Worm (Caenorhabditis elegans) whole organism, late embryonic: ENCODE results near the gene srt-12.
"Not testable (repeated sequence)": the region's sequence is repeated elsewhere in the genome, so short reads cannot be mapped to it uniquely, and the experiment has no call there.

Source experiments
- C38D4.7 ChIP-seq: fragments of 200-800 bp; sonication (Bioruptor generic); optimal IDR thresholded peaks from 2 replicates; lab custom pipeline; 2018; ENCODE audit warnings: mild to moderate bottlenecking, missing genetic modification characterization, moderate library complexity, missing compliant biosample characterization
- K09A11.1 ChIP-seq: sonication (generic microtip); optimal IDR thresholded peaks from 2 replicates; lab custom pipeline; 2017; ENCODE audit warnings: antibody characterized with exemption, mild to moderate bottlenecking, missing genetic modification characterization, missing compliant biosample characterization; ENCODE audit not compliant: insufficient read depth
- Y22D7AL.16 ChIP-seq: sonication (generic microtip); optimal IDR thresholded peaks from 2 replicates; lab custom pipeline; 2016; ENCODE audit warnings: missing genetic modification characterization, missing compliant biosample characterization
- ahr-1 ChIP-seq: sonication (generic microtip); optimal IDR thresholded peaks from 2 replicates; lab custom pipeline; 2016; ENCODE audit warnings: missing genetic modification characterization, missing compliant biosample characterization
- ama-1 ChIP-seq: fragments of 150-350 bp; optimal IDR thresholded peaks from 2 replicates; lab custom pipeline; 2014
- ceh-14 ChIP-seq: sonication (generic microtip); optimal IDR thresholded peaks from 2 replicates; lab custom pipeline; 2016; ENCODE audit warnings: missing genotype, missing genetic modification characterization, missing compliant biosample characterization
- ceh-19 ChIP-seq: fragments of 200-800 bp; sonication (Bioruptor generic); optimal IDR thresholded peaks from 2 replicates; lab custom pipeline; 2018; ENCODE audit warnings: mild to moderate bottlenecking, missing genetic modification characterization, missing compliant biosample characterization
- ceh-2 ChIP-seq: sonication (generic microtip); optimal IDR thresholded peaks from 2 replicates; lab custom pipeline; 2016; ENCODE audit warnings: missing genotype, missing genetic modification characterization, missing compliant biosample characterization
- ceh-24 ChIP-seq: sonication (generic microtip); optimal IDR thresholded peaks from 2 replicates; lab custom pipeline; 2016; ENCODE audit warnings: mild to moderate bottlenecking, missing genetic modification characterization, missing compliant biosample characterization
- ceh-34 ChIP-seq: sonication (generic microtip); optimal IDR thresholded peaks from 2 replicates; lab custom pipeline; 2016; ENCODE audit warnings: mild to moderate bottlenecking, missing genetic modification characterization, missing compliant biosample characterization
- ceh-6 ChIP-seq: fragments of 200-800 bp; sonication (Bioruptor generic); optimal IDR thresholded peaks from 2 replicates; lab custom pipeline; 2018; ENCODE audit warnings: mild to moderate bottlenecking, missing genetic modification characterization, missing compliant biosample characterization
- che-1 ChIP-seq: sonication (generic microtip); optimal IDR thresholded peaks from 2 replicates; lab custom pipeline; 2016; ENCODE audit warnings: mild to moderate bottlenecking, missing genetic modification characterization, missing compliant biosample characterization
- dmd-4 ChIP-seq: sonication (generic microtip); optimal IDR thresholded peaks from 2 replicates; lab custom pipeline; 2016; ENCODE audit warnings: borderline replicate concordance, missing genetic modification characterization, missing compliant biosample characterization
- dve-1 ChIP-seq: sonication (generic microtip); optimal IDR thresholded peaks from 2 replicates; lab custom pipeline; 2017; ENCODE audit warnings: antibody characterized with exemption, mild to moderate bottlenecking, missing genetic modification characterization, missing compliant biosample characterization
- eyg-1 ChIP-seq: sonication (generic microtip); optimal IDR thresholded peaks from 2 replicates; lab custom pipeline; 2016; ENCODE audit warnings: missing genotype, missing genetic modification characterization, missing compliant biosample characterization
- fax-1 ChIP-seq: sonication (generic microtip); optimal IDR thresholded peaks from 2 replicates; lab custom pipeline; 2016; ENCODE audit warnings: missing genotype, missing genetic modification characterization, missing compliant biosample characterization
- fkh-6 ChIP-seq: sonication (generic microtip); optimal IDR thresholded peaks from 2 replicates; lab custom pipeline; 2016; ENCODE audit warnings: missing genetic modification characterization, missing compliant biosample characterization
- gmeb-2 ChIP-seq: sonication (generic microtip); optimal IDR thresholded peaks from 2 replicates; lab custom pipeline; 2016; ENCODE audit warnings: missing genetic modification characterization, inconsistent platforms, missing compliant biosample characterization
- hlh-13 ChIP-seq: fragments of 200-800 bp; sonication (Bioruptor generic); optimal IDR thresholded peaks from 2 replicates; lab custom pipeline; 2018; ENCODE audit warnings: mild to moderate bottlenecking, missing genetic modification characterization, missing compliant biosample characterization
- mec-3 ChIP-seq: sonication (generic microtip); optimal IDR thresholded peaks from 2 replicates; lab custom pipeline; 2016; ENCODE audit warnings: borderline replicate concordance, missing genetic modification characterization, missing compliant biosample characterization
- nhr-11 ChIP-seq: fragments of 150-350 bp; optimal IDR thresholded peaks from 2 replicates; lab custom pipeline; 2014; ENCODE audit warnings: missing biosample characterization, missing genetic modification characterization
- nhr-232 ChIP-seq: sonication (generic microtip); optimal IDR thresholded peaks from 2 replicates; lab custom pipeline; 2016; ENCODE audit warnings: missing genetic modification characterization, missing compliant biosample characterization
- npax-4 ChIP-seq: sonication (generic microtip); optimal IDR thresholded peaks from 2 replicates; lab custom pipeline; 2016; ENCODE audit warnings: missing genetic modification characterization, missing compliant biosample characterization
- odd-2 ChIP-seq: sonication (generic microtip); optimal IDR thresholded peaks from 2 replicates; lab custom pipeline; 2017; ENCODE audit warnings: antibody characterized with exemption, mild to moderate bottlenecking, missing genetic modification characterization, missing compliant biosample characterization
- pag-3 ChIP-seq: sonication (generic microtip); optimal IDR thresholded peaks from 2 replicates; lab custom pipeline; 2016; ENCODE audit warnings: missing compliant biosample characterization, missing genetic modification characterization, borderline replicate concordance
- pat-9 ChIP-seq: fragments of 200-800 bp; sonication (Bioruptor generic); optimal IDR thresholded peaks from 2 replicates; lab custom pipeline; 2018; ENCODE audit warnings: mild to moderate bottlenecking, missing genetic modification characterization, moderate library complexity, missing compliant biosample characterization
- pha-2 ChIP-seq: sonication (generic microtip); optimal IDR thresholded peaks from 2 replicates; lab custom pipeline; 2017; ENCODE audit warnings: mild to moderate bottlenecking, missing genetic modification characterization, missing compliant biosample characterization
- pqm-1 ChIP-seq: sonication (generic microtip); optimal IDR thresholded peaks from 2 replicates; lab custom pipeline; 2016; ENCODE audit warnings: missing genetic modification characterization, missing compliant biosample characterization
- pros-1 ChIP-seq: fragments of 150-350 bp; optimal IDR thresholded peaks from 2 replicates; lab custom pipeline; 2014; ENCODE audit warnings: missing biosample characterization, missing genetic modification reagents, missing genetic modification characterization
- ref-2 ChIP-seq: sonication (generic microtip); optimal IDR thresholded peaks from 2 replicates; lab custom pipeline; 2016; ENCODE audit warnings: missing genetic modification characterization, missing compliant biosample characterization
- rnt-1 ChIP-seq: sonication (generic microtip); optimal IDR thresholded peaks from 2 replicates; lab custom pipeline; 2016; ENCODE audit warnings: missing genetic modification characterization, missing compliant biosample characterization
- sdc-2 ChIP-seq: sonication (generic microtip); optimal IDR thresholded peaks from 2 replicates; lab custom pipeline; 2016; ENCODE audit warnings: missing genotype, missing genetic modification characterization, missing compliant biosample characterization
- sox-4 ChIP-seq: sonication (generic microtip); optimal IDR thresholded peaks from 2 replicates; lab custom pipeline; 2017; ENCODE audit warnings: mild to moderate bottlenecking, missing genetic modification characterization, inconsistent platforms, missing compliant biosample characterization
- syd-9 ChIP-seq: sonication (generic microtip); optimal IDR thresholded peaks from 2 replicates; lab custom pipeline; 2016; ENCODE audit warnings: mild to moderate bottlenecking, missing genetic modification characterization, moderate library complexity, missing compliant biosample characterization
- tbx-2 ChIP-seq: sonication (generic microtip); optimal IDR thresholded peaks from 2 replicates; lab custom pipeline; 2016; ENCODE audit warnings: missing genetic modification characterization, missing compliant biosample characterization
- tbx-7 ChIP-seq: sonication (generic microtip); optimal IDR thresholded peaks from 2 replicates; lab custom pipeline; 2016; ENCODE audit warnings: missing genotype, missing genetic modification characterization, missing compliant biosample characterization
- ttx-3 ChIP-seq: sonication (generic microtip); optimal IDR thresholded peaks from 2 replicates; lab custom pipeline; 2016; ENCODE audit warnings: missing genetic modification reagents, missing genetic modification characterization, missing compliant biosample characterization
- unc-42 ChIP-seq: sonication (generic microtip); optimal IDR thresholded peaks from 2 replicates; lab custom pipeline; 2016; ENCODE audit warnings: missing genotype, missing genetic modification characterization, missing compliant biosample characterization
- unc-55 ChIP-seq: sonication (generic microtip); optimal IDR thresholded peaks from 2 replicates; lab custom pipeline; 2017; ENCODE audit warnings: missing biosample characterization, missing genetic modification reagents, missing genetic modification characterization
- zip-5 ChIP-seq: sonication (generic microtip); optimal IDR thresholded peaks from 2 replicates; lab custom pipeline; 2016; ENCODE audit warnings: missing genetic modification characterization, missing compliant biosample characterization
- ztf-16 ChIP-seq: sonication (generic microtip); optimal IDR thresholded peaks from 2 replicates; lab custom pipeline; 2017; ENCODE audit warnings: missing genetic modification characterization, missing compliant biosample characterization

The srt-12 gene

DNA sequence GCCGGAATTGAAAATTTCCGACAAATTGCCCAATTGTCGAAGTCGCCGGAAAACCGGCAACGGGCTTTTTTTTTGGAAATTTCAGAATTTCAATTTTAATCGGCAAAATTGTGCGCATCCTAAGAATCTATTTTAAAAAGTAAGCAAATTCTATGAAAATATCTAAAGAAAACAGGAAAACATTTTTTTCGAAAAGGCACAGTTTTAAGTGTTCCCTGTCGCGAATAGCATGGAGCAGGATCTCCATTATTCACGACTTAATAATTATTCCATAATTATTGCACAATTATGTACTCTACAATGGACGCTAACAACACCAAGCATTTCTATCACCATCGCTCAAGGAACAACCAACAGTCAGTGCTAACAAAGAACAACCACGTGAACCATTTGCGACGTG is 26.5 kb downstream of the srt-12 start, which contains the start of gene H43I07.4:
Gene H43I07.4 (plus strand): TSS at position 301 of the 400 bp plus-strand sequence.
- not testable (repeated sequence) for TF ChIP-seq nhr-232 (tag; lab: Kevin White, UChicago); sdc-2 (tag; lab: Kevin White, UChicago); ceh-6

DNA sequence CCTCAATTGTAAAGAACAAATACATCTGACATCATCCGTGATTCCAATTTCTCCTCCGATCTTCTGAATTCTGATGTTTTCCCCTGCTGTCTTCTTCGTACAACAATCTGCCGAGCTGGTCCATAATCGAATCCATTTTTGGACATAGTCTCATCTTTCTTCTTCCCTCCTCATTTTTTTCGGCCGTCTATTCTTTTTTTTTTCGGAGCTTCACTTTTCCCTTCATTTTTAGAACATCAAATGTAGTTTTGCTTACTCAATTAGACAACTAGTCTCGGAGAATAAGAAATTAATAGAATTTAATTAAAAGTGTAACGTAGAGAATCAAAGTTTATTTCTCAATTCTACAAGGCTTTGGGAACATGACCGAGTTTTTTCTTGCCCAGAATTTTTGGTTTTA is 30.8 kb downstream of the srt-12 start:
- no peak for TF ChIP-seq nhr-11 (tag; lab: Kevin White, UChicago)
- peak; percentile 54 for TF ChIP-seq unc-42 (tag; lab: Kevin White, UChicago)

DNA sequence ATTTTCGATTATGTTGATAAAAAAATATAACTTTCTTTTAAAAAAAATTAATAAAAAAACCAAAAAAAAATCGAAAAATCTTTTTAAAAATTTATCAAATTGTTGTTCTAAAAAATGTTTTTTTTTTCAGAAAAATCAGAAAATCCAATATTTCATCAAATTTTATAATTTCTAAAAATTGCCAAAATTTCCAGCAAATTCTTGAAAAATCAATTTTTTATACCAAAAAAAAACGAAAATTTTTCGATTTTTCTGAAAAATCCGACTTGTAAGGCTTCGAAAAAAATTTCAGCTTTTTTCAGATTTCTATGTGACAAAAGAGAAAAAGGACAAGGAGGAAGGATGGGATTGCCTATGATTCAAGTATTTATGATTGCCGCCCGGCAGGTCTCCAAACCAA is 37.9 kb downstream of the srt-12 start, which contains the start of gene H43I07.1:
Gene H43I07.1 (plus strand): TSS at position 301 of the 400 bp plus-strand sequence.
- TF ChIP-seq ama-1 (no peak), mec-3 (no peak), fkh-6 (tag; lab: Kevin White, UChicago) (no peak), ztf-16 (tag; lab: Kevin White, UChicago) (no peak), ceh-34 (no peak), nhr-11 (tag; lab: Kevin White, UChicago) (no peak), odd-2 (tag; lab: Kevin White, UChicago) (no peak), ahr-1 (tag; lab: Kevin White, UChicago) (no peak), ceh-24 (tag; lab: Kevin White, UChicago) (no peak), syd-9 (tag; lab: Kevin White, UChicago) (no peak), pat-9 (no peak), ceh-14 (no peak), sox-4 (no peak)

DNA sequence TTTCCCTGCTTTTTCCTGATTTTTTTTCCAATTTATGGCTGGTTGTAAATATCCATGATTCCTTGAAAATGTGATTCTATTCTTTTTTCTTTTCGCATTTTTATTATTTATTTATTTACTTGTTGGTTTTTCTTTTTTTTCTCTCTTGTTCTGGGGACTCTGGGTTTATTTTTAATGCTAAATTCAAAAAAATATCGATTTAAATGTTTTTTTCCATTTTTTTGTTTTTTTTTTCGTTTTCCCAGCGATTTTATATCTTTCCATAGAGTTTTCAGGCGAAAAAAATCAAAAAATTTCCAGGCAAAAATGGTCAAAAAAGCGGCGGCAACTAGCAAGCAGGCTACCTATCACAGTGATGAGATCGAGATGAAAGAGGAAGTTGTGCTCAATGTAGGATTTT is 43.1 kb downstream of the srt-12 start, which contains the start of gene rpac-40:
Gene rpac-40 (plus strand): TSS at position 301 of the 400 bp plus-strand sequence.
- no peak for TF ChIP-seq ceh-19 (GFP tag; lab: Kevin White, UChicago)
- no peak for TF ChIP-seq pros-1 (tag; lab: Kevin White, UChicago)
- no peak for TF ChIP-seq ttx-3 (tag; lab: Kevin White, UChicago)
- TF ChIP-seq pha-2 (tag; lab: Kevin White, UChicago) = no peak
- no peak for TF ChIP-seq C38D4.7
- TF ChIP-seq K09A11.1 (tag; lab: Kevin White, UChicago) = no peak
- TF ChIP-seq ceh-6 = no peak
- TF ChIP-seq, all 69 proteins: peak for 0

DNA sequence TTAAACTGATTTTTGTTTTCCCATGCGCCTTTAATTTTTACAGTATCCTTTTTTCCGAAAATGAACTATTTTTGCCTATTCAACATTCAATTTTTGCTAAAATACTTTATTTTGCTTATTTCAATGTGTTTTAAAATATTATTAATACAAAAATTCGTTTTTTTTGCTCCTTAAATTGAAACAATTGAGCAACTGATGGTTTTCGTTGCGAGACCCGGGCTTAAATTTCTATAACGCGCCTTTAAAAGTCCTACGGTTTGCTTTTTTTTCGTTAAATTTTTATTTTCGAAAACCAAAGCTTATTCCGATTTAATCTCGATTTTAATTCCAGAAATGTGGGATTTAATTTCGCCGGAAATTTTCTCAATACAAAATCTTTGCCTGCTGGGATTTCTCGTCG is 47.0 kb downstream of the srt-12 start, which contains the start of gene algn-5:
Gene algn-5 (plus strand): TSS at position 295 of the 400 bp plus-strand sequence.
- no peak for TF ChIP-seq hlh-13
- TF ChIP-seq ztf-16 (tag; lab: Kevin White, UChicago) = no peak
- no peak for TF ChIP-seq che-1 (tag; lab: Kevin White, UChicago)
- TF ChIP-seq zip-5 (tag; lab: Kevin White, UChicago) = no peak
- TF ChIP-seq dmd-4 (tag; lab: Kevin White, UChicago) = no peak
- no peak for TF ChIP-seq npax-4
- no peak for TF ChIP-seq eyg-1
- no peak for TF ChIP-seq ama-1

DNA sequence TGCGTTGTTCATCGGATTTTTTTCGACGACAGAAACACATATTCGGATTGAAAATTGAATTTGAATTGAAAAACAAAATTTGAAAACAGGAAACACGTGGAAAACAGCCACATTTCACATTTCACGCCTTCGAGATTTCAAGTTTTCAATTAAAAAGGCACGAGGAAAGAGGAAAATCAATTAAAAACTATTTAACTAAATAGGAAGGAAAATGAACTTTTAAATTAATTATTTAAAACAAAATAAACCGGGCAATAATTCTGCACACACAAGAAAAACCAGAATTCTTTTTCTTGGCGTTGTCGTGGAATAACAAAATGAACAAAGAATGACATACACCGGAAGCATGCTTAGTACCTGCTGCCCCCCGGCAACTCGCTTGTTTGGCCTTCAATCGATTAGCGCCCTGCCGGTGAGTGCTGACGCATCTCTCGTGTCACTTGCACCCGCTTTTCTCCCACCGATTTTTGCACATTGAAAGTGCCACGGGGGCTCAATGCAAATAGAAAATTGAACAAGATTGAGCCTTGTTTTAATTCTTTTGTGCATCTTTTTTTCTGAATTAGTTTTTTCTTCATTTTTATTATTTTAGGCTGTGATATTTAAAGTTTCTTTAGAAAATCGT is 47.6 kb downstream of the srt-12 start, which contains the start of gene Y45G5AM.9:
Gene Y45G5AM.9 (minus strand): TSS at position 51 of the 625 bp plus-strand sequence.
- TF ChIP-seq ceh-14 (peak; percentile 72), Y22D7AL.16 (peak; percentile 1), gmeb-2 (peak; percentile 11), pat-9 (peak; percentile 39), ref-2 (tag; lab: Kevin White, UChicago) (peak; percentile 82), zip-5 (tag; lab: Kevin White, UChicago) (no peak), npax-4 (no peak), unc-55 (GFP tag; lab: Kevin White, UChicago) (no peak), pag-3 (tag; lab: Kevin White, UChicago) (no peak), tbx-7 (tag; lab: Kevin White, UChicago) (no peak), ceh-2 (tag; lab: Kevin White, UChicago) (peak; percentile 59), pha-2 (tag; lab: Kevin White, UChicago) (no peak), nhr-11 (tag; lab: Kevin White, UChicago) (no peak), ceh-34 (peak; percentile 63), odd-2 (tag; lab: Kevin White, UChicago) (no peak), rnt-1 (tag; lab: Kevin White, UChicago) (peak; percentile 50), fax-1 (tag; lab: Kevin White, UChicago) (peak; percentile 47), syd-9 (tag; lab: Kevin White, UChicago) (peak; percentile 40), ceh-19 (GFP tag; lab: Kevin White, UChicago) (peak; percentile 59), tbx-2 (tag; lab: Kevin White, UChicago) (peak; percentile 81), pqm-1 (tag; lab: Kevin White, UChicago) (peak; percentile 17), dve-1 (tag; lab: Kevin White, UChicago) (peak; percentile 61), ztf-16 (tag; lab: Kevin White, UChicago) (peak; percentile 12)
